Fruit fly (Drosophila melanogaster) whole organism, adult: ENCODE measurements around the gene CG31115.

Experiments
- CG11617 ChIP-seq: fragments of 200-800 bp; sonication (Bioruptor generic); optimal IDR thresholded peaks from 2 replicates; lab custom pipeline; 2017; ENCODE audit warnings: mild to moderate bottlenecking, missing biosample characterization, missing genetic modification reagents, missing genetic modification characterization
- CG12768 ChIP-seq: fragments of 200-800 bp; sonication (Bioruptor generic); optimal IDR thresholded peaks from 2 replicates; lab custom pipeline; 2017; ENCODE audit warnings: missing biosample characterization, missing genetic modification characterization, mild to moderate bottlenecking, moderate library complexity, missing genetic modification reagents
- CG14711 ChIP-seq: fragments of 200-800 bp; sonication (Bioruptor generic); optimal IDR thresholded peaks from 2 replicates; lab custom pipeline; 2018; ENCODE audit warnings: missing biosample characterization, mild to moderate bottlenecking, missing genetic modification characterization, moderate library complexity
- CG1620 ChIP-seq: fragments of 200-800 bp; sonication (Bioruptor generic); optimal IDR thresholded peaks from 2 replicates; lab custom pipeline; 2016; ENCODE audit warnings: missing biosample characterization, missing genetic modification characterization
- CG33017 ChIP-seq: fragments of 200-800 bp; sonication (Bioruptor generic); optimal IDR thresholded peaks from 2 replicates; lab custom pipeline; 2018; ENCODE audit warnings: missing biosample characterization, mild to moderate bottlenecking, missing genetic modification characterization, moderate library complexity
- CG5204 ChIP-seq: fragments of 200-800 bp; sonication (Bioruptor generic); optimal IDR thresholded peaks from 2 replicates; lab custom pipeline; 2016; ENCODE audit warnings: missing biosample characterization, missing genetic modification characterization
- CG7045 ChIP-seq: fragments of 200-800 bp; sonication (Bioruptor generic); optimal IDR thresholded peaks from 2 replicates; lab custom pipeline; 2017; ENCODE audit warnings: missing biosample characterization, mild to moderate bottlenecking, missing genetic modification characterization
- CG7101 ChIP-seq: fragments of 200-800 bp; sonication (Bioruptor generic); optimal IDR thresholded peaks from 2 replicates; lab custom pipeline; 2018; ENCODE audit warnings: missing biosample characterization, mild to moderate bottlenecking, missing genetic modification characterization, moderate library complexity
- Clk ChIP-seq: fragments of 200-800 bp; sonication (Bioruptor generic); optimal IDR thresholded peaks from 2 replicates; lab custom pipeline; 2017; ENCODE audit warnings: missing biosample characterization, missing genetic modification characterization
- Crg-1 ChIP-seq: fragments of 200-800 bp; sonication (Bioruptor generic); optimal IDR thresholded peaks from 2 replicates; lab custom pipeline; 2016; ENCODE audit warnings: missing biosample characterization, missing genetic modification characterization
- Hr96 ChIP-seq: fragments of 200-800 bp; sonication (Bioruptor generic); optimal IDR thresholded peaks from 2 replicates; lab custom pipeline; 2016; ENCODE audit warnings: missing biosample characterization, missing genetic modification characterization
- Mnt ChIP-seq: fragments of 200-800 bp; sonication (Bioruptor generic); optimal IDR thresholded peaks from 2 replicates; lab custom pipeline; 2016; ENCODE audit warnings: missing biosample characterization, mild to moderate bottlenecking, missing genetic modification characterization
- bab1 ChIP-seq: fragments of 200-800 bp; sonication (Bioruptor generic); optimal IDR thresholded peaks from 3 replicates; lab custom pipeline; 2019; ENCODE audit warnings: missing biosample characterization, mild to moderate bottlenecking, missing genetic modification characterization, moderate library complexity
- cic ChIP-seq: fragments of 200-800 bp; sonication (Bioruptor generic); optimal IDR thresholded peaks from 2 replicates; lab custom pipeline; 2017; ENCODE audit warnings: missing biosample characterization, mild to moderate bottlenecking, missing genetic modification characterization, moderate library complexity
- cnc ChIP-seq, 2 experiments: fragments of >200 bp; optimal IDR thresholded peaks; 2 replicates each; lab custom pipeline; 2017
- kay ChIP-seq: fragments of 200-800 bp; sonication (Bioruptor generic); peaks from one replicate; lab custom pipeline; 2016; ENCODE audit warnings: missing biosample characterization, missing genetic modification characterization, borderline replicate concordance
- ovo ChIP-seq: fragments of 200-800 bp; sonication (Bioruptor generic); optimal IDR thresholded peaks from 2 replicates; lab custom pipeline; 2016; ENCODE audit warnings: missing biosample characterization, missing genetic modification characterization
- pad ChIP-seq: fragments of 200-800 bp; sonication (Bioruptor generic); optimal IDR thresholded peaks from 3 replicates; lab custom pipeline; 2017; ENCODE audit warnings: missing biosample characterization, missing genetic modification characterization, mild to moderate bottlenecking, moderate library complexity, missing genetic modification reagents
- tj ChIP-seq: fragments of 200-800 bp; sonication (Bioruptor generic); optimal IDR thresholded peaks from 3 replicates; lab custom pipeline; 2017; ENCODE audit warnings: missing biosample characterization, mild to moderate bottlenecking, missing genetic modification characterization, moderate library complexity
- toe ChIP-seq: fragments of 200-800 bp; sonication (Bioruptor generic); optimal IDR thresholded peaks from 2 replicates; lab custom pipeline; 2016; ENCODE audit warnings: missing biosample characterization, missing genetic modification characterization

The CG31115 gene

DNA sequence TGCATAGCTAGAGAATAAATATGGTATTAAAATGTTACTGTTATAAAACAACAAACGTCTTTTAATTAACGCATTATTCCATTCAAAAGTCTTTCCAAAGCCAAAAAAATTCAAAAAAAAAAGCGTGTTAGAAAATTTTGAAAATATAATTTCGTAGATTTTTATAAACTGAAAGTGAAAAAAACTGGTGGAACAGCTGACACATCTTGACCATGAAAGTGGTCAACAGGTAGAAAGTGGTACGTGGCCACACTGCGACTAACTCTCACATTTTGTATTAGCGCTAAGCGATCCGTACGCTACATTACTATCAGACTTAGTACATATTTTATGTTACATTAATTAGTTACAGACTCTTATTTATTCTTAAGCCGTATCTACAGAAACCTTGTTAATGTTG, 34.1 kb downstream of the CG31115 start, which contains the start of gene CG11836:
Gene CG11836, plus strand, starts transcription at position 256 of the 400 bp plus-strand sequence.
- TF ChIP-seq cnc (optimal IDR thresholded peaks at IDR 0.05; lab: Kevin White, UChicago): no peak
- TF ChIP-seq kay (GFP tag; lab: Kevin White, UChicago): no peak
- no peak for TF ChIP-seq ovo (GFP tag; lab: Kevin White, UChicago)
- TF ChIP-seq pad (GFP tag; lab: Kevin White, UChicago): no peak
- no peak for TF ChIP-seq CG14711 (tag; lab: Kevin White, UChicago)
- no peak for TF ChIP-seq cic
- TF ChIP-seq toe: no peak
- no peak for TF ChIP-seq CG33017 (tag; lab: Kevin White, UChicago)
- no peak for TF ChIP-seq Clk
- no peak for TF ChIP-seq Mnt
- no peak for TF ChIP-seq Hr96
- no peak for TF ChIP-seq CG11617 (GFP tag; lab: Kevin White, UChicago)
- TF ChIP-seq bab1 (GFP tag; lab: Kevin White, UChicago): no peak
- TF ChIP-seq CG5204 (GFP tag; lab: Kevin White, UChicago): no peak

DNA sequence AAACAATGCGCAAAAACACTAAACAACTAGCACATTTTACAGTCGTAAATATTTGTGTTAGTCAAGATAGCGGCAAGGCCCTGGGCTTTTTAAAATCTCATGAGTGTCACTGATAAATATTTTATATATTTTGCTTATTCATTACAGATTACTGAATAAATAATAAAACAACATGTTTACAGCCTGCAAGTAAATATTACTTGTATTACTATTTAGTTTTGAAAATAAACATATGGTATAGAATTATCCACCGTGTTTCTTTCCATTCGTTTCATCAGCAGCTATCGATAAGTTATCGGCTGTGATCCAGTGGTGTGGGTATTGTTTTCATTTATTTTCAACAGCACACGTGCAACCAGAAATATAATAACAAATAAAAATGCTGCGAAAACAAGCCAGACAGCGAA, 37.8 kb downstream of the CG31115 start, which contains the start of the genes shams and CG11920:
Gene shams, minus strand, starts transcription at position 50 of the 407 bp plus-strand sequence.
Gene CG11920, plus strand, starts transcription at position 320 of the 407 bp plus-strand sequence.
- TF ChIP-seq CG7101 (tag; lab: Kevin White, UChicago): peak; percentile 59
- TF ChIP-seq CG5204 (GFP tag; lab: Kevin White, UChicago): no peak
- TF ChIP-seq Crg-1 (GFP tag; lab: Kevin White, UChicago): no peak
- no peak for TF ChIP-seq bab1 (GFP tag; lab: Kevin White, UChicago)
- no peak for TF ChIP-seq CG33017 (tag; lab: Kevin White, UChicago)
- no peak for TF ChIP-seq Clk
- TF ChIP-seq cic: no peak
- peak; percentile 12 for TF ChIP-seq CG11617 (GFP tag; lab: Kevin White, UChicago)
- TF ChIP-seq tj (GFP tag; lab: Kevin White, UChicago): no peak
- TF ChIP-seq CG14711 (tag; lab: Kevin White, UChicago): peak; percentile 59
- TF ChIP-seq toe: peak; percentile 30
- peak; percentile 96 for TF ChIP-seq Mnt
- peak; percentile 9 for TF ChIP-seq CG12768 (GFP tag; lab: Kevin White, UChicago)

DNA sequence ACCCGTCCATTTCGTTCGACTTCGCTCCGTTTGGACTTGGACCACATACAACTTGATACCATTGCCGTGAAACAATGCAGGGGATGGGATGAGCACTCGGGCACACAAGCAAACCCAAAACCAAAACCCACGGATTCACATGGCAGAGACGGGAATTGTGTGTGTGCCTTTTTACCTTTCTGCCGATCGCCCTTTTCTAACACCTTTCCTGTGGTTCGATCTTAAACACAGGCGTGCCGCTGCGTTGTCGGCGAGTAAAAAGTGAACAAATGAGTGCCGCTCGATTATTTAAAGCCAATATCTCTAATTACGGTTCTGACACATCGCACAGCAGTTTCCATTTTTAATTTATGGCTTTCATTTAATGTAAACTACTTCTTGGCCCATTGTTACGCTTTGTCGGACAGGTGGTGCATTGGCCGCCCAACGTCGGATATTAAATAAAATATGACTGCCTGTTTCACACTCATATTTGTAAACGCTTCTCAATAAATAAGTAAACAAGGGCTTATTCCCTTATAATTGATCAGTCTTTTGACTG, 40.6 kb downstream of the CG31115 start:
- no peak for TF ChIP-seq CG7101 (tag; lab: Kevin White, UChicago)
- no peak for TF ChIP-seq cic
- no peak for TF ChIP-seq CG12768 (GFP tag; lab: Kevin White, UChicago)
- TF ChIP-seq tj (GFP tag; lab: Kevin White, UChicago): no peak
- no peak for TF ChIP-seq ovo (GFP tag; lab: Kevin White, UChicago)
- TF ChIP-seq CG5204 (GFP tag; lab: Kevin White, UChicago): no peak
- no peak for TF ChIP-seq pad (GFP tag; lab: Kevin White, UChicago)
- no peak for TF ChIP-seq Clk

DNA sequence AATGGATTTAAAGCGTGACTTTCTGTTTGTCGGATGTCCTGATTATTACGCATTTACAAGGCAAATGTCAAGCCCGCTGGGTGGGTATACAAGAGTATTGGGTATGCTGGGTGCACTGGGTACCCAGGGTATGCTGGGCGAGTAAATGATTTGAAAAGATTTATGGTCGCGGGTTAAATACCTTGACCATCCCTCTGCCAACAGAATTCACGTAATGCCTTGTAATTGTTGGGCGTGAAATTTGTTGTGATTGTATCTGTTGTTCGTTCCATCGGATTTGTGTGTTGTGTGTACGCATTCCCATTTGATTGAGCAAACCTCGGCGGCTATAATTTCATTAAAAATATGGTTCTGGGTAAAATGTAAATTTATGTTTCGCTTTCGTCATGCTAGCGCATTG, 41.9 kb downstream of the CG31115 start:
- TF ChIP-seq Mnt (no peak), Crg-1 (GFP tag; lab: Kevin White, UChicago) (no peak), pad (GFP tag; lab: Kevin White, UChicago) (no peak), cic (no peak), Clk (no peak), CG33017 (tag; lab: Kevin White, UChicago) (no peak), CG1620 (GFP tag; lab: Kevin White, UChicago) (no peak), CG7045 (GFP tag; lab: Kevin White, UChicago) (no peak), CG7101 (tag; lab: Kevin White, UChicago) (no peak), toe (no peak), CG11617 (GFP tag; lab: Kevin White, UChicago) (no peak), CG12768 (GFP tag; lab: Kevin White, UChicago) (no peak), Hr96 (no peak), cnc (optimal IDR thresholded peaks at IDR 0.05; lab: Kevin White, UChicago) (no peak), bab1 (GFP tag; lab: Kevin White, UChicago) (no peak), CG5204 (GFP tag; lab: Kevin White, UChicago) (no peak), kay (GFP tag; lab: Kevin White, UChicago) (no peak), tj (GFP tag; lab: Kevin White, UChicago) (no peak), CG14711 (tag; lab: Kevin White, UChicago) (no peak)

DNA sequence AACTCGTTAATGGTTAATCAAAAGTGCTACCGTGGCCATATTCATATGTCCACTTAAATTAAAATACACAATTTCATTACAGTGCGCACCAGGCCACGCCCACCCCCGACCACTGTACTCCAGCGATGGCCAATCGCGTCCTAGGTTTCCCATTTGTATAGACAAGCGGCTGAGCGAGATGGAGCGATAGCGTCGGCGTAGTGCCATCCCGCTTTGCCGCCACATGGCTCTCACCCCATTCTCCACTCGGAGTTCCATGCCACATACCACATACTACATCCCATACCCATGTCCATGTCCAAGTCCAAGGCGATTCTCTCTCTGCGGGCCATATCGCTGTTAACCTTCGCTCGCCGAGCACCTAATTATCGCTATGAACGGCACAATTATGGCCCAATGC, 43.7 kb downstream of the CG31115 start:
- no peak for TF ChIP-seq Mnt
- peak; percentile 2 for TF ChIP-seq pad (GFP tag; lab: Kevin White, UChicago)

DNA sequence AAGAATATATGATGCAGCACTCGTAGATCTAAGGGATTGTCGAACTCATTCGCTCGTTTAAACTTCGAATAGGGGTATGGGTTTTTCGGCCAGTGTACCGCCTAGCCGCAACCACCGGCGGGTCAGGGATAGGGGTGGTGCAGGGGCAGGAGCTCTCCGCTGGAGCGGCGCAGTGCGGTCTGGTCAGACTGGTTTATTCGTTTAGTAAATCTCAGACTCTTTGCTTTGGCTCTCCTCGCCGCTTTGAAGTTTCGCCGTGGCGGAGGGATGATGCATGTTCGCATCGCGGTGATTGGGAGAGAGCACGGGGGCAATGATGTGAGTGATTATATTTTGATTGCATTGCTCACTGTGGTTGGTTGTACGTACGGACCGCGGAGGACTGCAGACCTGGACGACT, 45.6 kb downstream of the CG31115 start, which contains the start of gene fd96Ca:
Gene fd96Ca, plus strand, starts transcription at position 337 of the 400 bp plus-strand sequence.
- no peak for TF ChIP-seq toe
- no peak for TF ChIP-seq Mnt
- TF ChIP-seq pad (GFP tag; lab: Kevin White, UChicago): no peak
- TF ChIP-seq Hr96: no peak
- TF ChIP-seq CG11617 (GFP tag; lab: Kevin White, UChicago): no peak
- TF ChIP-seq cnc (optimal IDR thresholded peaks at IDR 0.05; lab: Kevin White, UChicago): no peak
- no peak for TF ChIP-seq kay (GFP tag; lab: Kevin White, UChicago)
